Worm (Caenorhabditis elegans): Measurements from ENCODE around the gene scvp-1.

ce11 chrV:10904795-10905194 is 26.3 kb downstream of the scvp-1 start:
- TF ChIP-seq ceh-39 (tag; optimal IDR thresholded peaks at IDR 0.05) (no peak), lin-13 (tag; optimal IDR thresholded peaks at IDR 0.05) (no peak), nhr-28 (tag; optimal IDR thresholded peaks at IDR 0.05) (no peak), ztf-11 (tag; optimal IDR thresholded peaks at IDR 0.05) (no peak), sem-2 (GFP tag; optimal IDR thresholded peaks at IDR 0.05) (no peak), hlh-1 (tag; optimal IDR thresholded peaks at IDR 0.05) (no peak), ceh-43 (GFP tag; optimal IDR thresholded peaks at IDR 0.05) (no peak), bed-3 (GFP tag; optimal IDR thresholded peaks at IDR 0.05) (no peak), unc-39 (tag; optimal IDR thresholded peaks at IDR 0.05) (no peak), blmp-1 (tag; optimal IDR thresholded peaks at IDR 0.05) (no peak)
